Fruit fly (Drosophila melanogaster) whole organism, embryonic: ENCODE data around the gene kra.

Experiments
- B-H2 ChIP-seq: fragments of 200-800 bp; sonication (Bioruptor generic); optimal IDR thresholded peaks from 2 replicates; lab custom pipeline; 2018; ENCODE audit warnings: missing biosample characterization, mild to moderate bottlenecking, missing genetic modification characterization
- CG10209 ChIP-seq: fragments of 200-800 bp; sonication (Bioruptor generic); optimal IDR thresholded peaks from 3 replicates; lab custom pipeline; 2017; ENCODE audit warnings: missing biosample characterization, mild to moderate bottlenecking, missing genetic modification characterization, missing genetic modification reagents
- CG1024 ChIP-seq: fragments of 200-800 bp; sonication (Bioruptor generic); IDR thresholded peaks from 2 replicates; pipeline ENCODE4 v1.3.6; 2022; ENCODE audit warnings: missing biosample characterization, missing genetic modification characterization
- CG10543 ChIP-seq: fragments of 200-800 bp; sonication (Bioruptor generic); optimal IDR thresholded peaks from 3 replicates; lab custom pipeline; 2017; ENCODE audit warnings: missing biosample characterization, mild to moderate bottlenecking, missing genetic modification characterization, moderate library complexity
- CG10654 ChIP-seq: fragments of 200-800 bp; sonication (Bioruptor generic); optimal IDR thresholded peaks from 2 replicates; lab custom pipeline; 2016; ENCODE audit warnings: missing biosample characterization, missing genetic modification characterization
- CG11398 ChIP-seq: fragments of 200-800 bp; sonication (Bioruptor generic); optimal IDR thresholded peaks from 2 replicates; lab custom pipeline; 2016; ENCODE audit warnings: missing biosample characterization, missing genetic modification characterization
- CG11504 ChIP-seq: fragments of 200-800 bp; sonication (Bioruptor generic); optimal IDR thresholded peaks from 3 replicates; lab custom pipeline; 2019; ENCODE audit warnings: missing biosample characterization, mild to moderate bottlenecking, missing genetic modification characterization, moderate library complexity
- CG12391 ChIP-seq: fragments of 200-800 bp; sonication (Bioruptor generic); optimal IDR thresholded peaks from 3 replicates; lab custom pipeline; 2018; ENCODE audit warnings: missing biosample characterization, mild to moderate bottlenecking, missing genetic modification characterization, moderate library complexity
- CG12769 ChIP-seq: fragments of 200-800 bp; sonication (Bioruptor generic); optimal IDR thresholded peaks from 2 replicates; lab custom pipeline; 2019; ENCODE audit warnings: missing biosample characterization, mild to moderate bottlenecking, missing genetic modification characterization, moderate library complexity
- CG14965 ChIP-seq: fragments of 200-800 bp; sonication (Bioruptor generic); optimal IDR thresholded peaks from 2 replicates; lab custom pipeline; 2016; ENCODE audit warnings: missing biosample characterization, missing genetic modification characterization, borderline replicate concordance
- CG15073 ChIP-seq: fragments of 200-800 bp; sonication (Bioruptor generic); optimal IDR thresholded peaks from 2 replicates; lab custom pipeline; 2016; ENCODE audit warnings: missing biosample characterization, missing genetic modification characterization
- CG16813 ChIP-seq: fragments of 200-800 bp; sonication (Bioruptor generic); IDR thresholded peaks from 3 replicates; pipeline ENCODE4 v1.3.6; 2022; ENCODE audit warnings: missing biosample characterization, missing genetic modification characterization; ENCODE audit not compliant: partially characterized antibody
- CG17612 ChIP-seq: fragments of 200-800 bp; sonication (Bioruptor generic); IDR thresholded peaks from 2 replicates; pipeline ENCODE4 v1.3.6; 2022; ENCODE audit warnings: missing biosample characterization, missing genetic modification characterization
- CG18599 ChIP-seq: fragments of 200-800 bp; sonication (Bioruptor generic); optimal IDR thresholded peaks from 3 replicates; lab custom pipeline; 2017; ENCODE audit warnings: missing biosample characterization, missing genetic modification characterization, mild to moderate bottlenecking, moderate library complexity, missing genetic modification reagents
- CG18764 ChIP-seq: fragments of 200-800 bp; sonication (Bioruptor generic); optimal IDR thresholded peaks from 3 replicates; lab custom pipeline; 2016; ENCODE audit warnings: missing biosample characterization, missing genetic modification characterization
- CG2199 ChIP-seq: fragments of 200-800 bp; sonication (Bioruptor generic); IDR thresholded peaks from 3 replicates; pipeline ENCODE4 v1.3.6; 2022; ENCODE audit warnings: missing biosample characterization, missing genetic modification characterization
- CG30431 ChIP-seq: fragments of 200-800 bp; sonication (Bioruptor generic); optimal IDR thresholded peaks from 2 replicates; lab custom pipeline; 2017; ENCODE audit warnings: missing biosample characterization, missing genetic modification characterization
- CG33213 ChIP-seq: fragments of 200-800 bp; sonication (Bioruptor generic); optimal IDR thresholded peaks from 3 replicates; lab custom pipeline; 2016; ENCODE audit warnings: missing biosample characterization, missing genetic modification characterization
- CG3726 ChIP-seq: fragments of 200-800 bp; sonication (Bioruptor generic); IDR thresholded peaks from 3 replicates; pipeline ENCODE4, ENCODE4 v1.3.6; 2022; ENCODE audit warnings: missing biosample characterization, missing genetic modification characterization
- CG3847 ChIP-seq: fragments of 200-800 bp; sonication (Bioruptor generic); IDR thresholded peaks from 2 replicates; pipeline ENCODE4 v1.3.6; 2022; ENCODE audit warnings: missing biosample characterization, missing genetic modification characterization
- CG43689 ChIP-seq: fragments of 200-800 bp; sonication (Bioruptor generic); IDR thresholded peaks from 2 replicates; pipeline ENCODE4 v1.3.6; 2022; ENCODE audit warnings: missing biosample characterization, missing genetic modification characterization
- CG8765 ChIP-seq: fragments of 200-800 bp; sonication (Bioruptor generic); IDR thresholded peaks from 2 replicates; pipeline ENCODE4 v1.3.6; 2022; ENCODE audit warnings: missing biosample characterization, missing genetic modification characterization
- CG8944 ChIP-seq: fragments of 200-800 bp; sonication (Bioruptor generic); optimal IDR thresholded peaks from 3 replicates; lab custom pipeline; 2016; ENCODE audit warnings: missing biosample characterization, missing genetic modification characterization
- CkIIα-i1 ChIP-seq: fragments of 200-800 bp; sonication (Bioruptor generic); IDR thresholded peaks from 2 replicates; pipeline ENCODE4 v1.3.6; 2022; ENCODE audit warnings: missing biosample characterization, missing genetic modification characterization
- D19B ChIP-seq: fragments of 200-800 bp; sonication (Bioruptor generic); optimal IDR thresholded peaks from 2 replicates; lab custom pipeline; 2017; ENCODE audit warnings: missing biosample characterization, mild to moderate bottlenecking, missing genetic modification characterization
- Dref ChIP-seq: fragments of 200-800 bp; sonication (Bioruptor generic); IDR thresholded peaks from 2 replicates; pipeline ENCODE4 v1.3.6; 2022; ENCODE audit warnings: missing biosample characterization, missing genetic modification characterization
- Elba2 ChIP-seq: fragments of 200-800 bp; sonication (Bioruptor generic); optimal IDR thresholded peaks from 3 replicates; lab custom pipeline; 2016; ENCODE audit warnings: missing biosample characterization, missing genetic modification characterization
- Fer2 ChIP-seq: fragments of 200-800 bp; sonication (Bioruptor generic); optimal IDR thresholded peaks from 2 replicates; lab custom pipeline; 2018; ENCODE audit warnings: missing biosample characterization, mild to moderate bottlenecking, missing genetic modification characterization, moderate library complexity
- Jarid2 ChIP-seq: fragments of 200-800 bp; sonication (Bioruptor generic); optimal IDR thresholded peaks from 3 replicates; lab custom pipeline; 2017; ENCODE audit warnings: mild to moderate bottlenecking, missing biosample characterization, missing genetic modification reagents, missing genetic modification characterization
- Lhr ChIP-seq: fragments of 200-800 bp; sonication (Bioruptor generic); optimal IDR thresholded peaks from 3 replicates; lab custom pipeline; 2017; ENCODE audit warnings: mild to moderate bottlenecking, missing biosample characterization, missing genetic modification reagents, missing genetic modification characterization
- TFAM ChIP-seq: fragments of 200-800 bp; sonication (Bioruptor generic); optimal IDR thresholded peaks from 2 replicates; lab custom pipeline; 2017; ENCODE audit warnings: missing biosample characterization, missing genetic modification characterization, inconsistent platforms
- aop ChIP-seq: fragments of 200-800 bp; sonication (Bioruptor generic); IDR thresholded peaks from 2 replicates; pipeline ENCODE4 v1.3.6; 2022; ENCODE audit warnings: missing biosample characterization, missing genetic modification characterization
- bab2 ChIP-seq: fragments of 200-800 bp; sonication (Bioruptor generic); optimal IDR thresholded peaks from 2 replicates; lab custom pipeline; 2016; ENCODE audit warnings: missing biosample characterization, missing genetic modification characterization
- bowl ChIP-seq: fragments of 200-800 bp; sonication (Bioruptor generic); IDR thresholded peaks from 2 replicates; pipeline ENCODE4 v1.3.6; 2022; ENCODE audit warnings: missing biosample characterization, missing genetic modification characterization
- chinmo ChIP-seq: fragments of 200-800 bp; sonication (Bioruptor generic); IDR thresholded peaks from 4 replicates; pipeline ENCODE4 v1.3.6; 2022; ENCODE audit warnings: missing biosample characterization, missing genetic modification characterization; ENCODE audit not compliant: partially characterized antibody
- disco-r ChIP-seq: fragments of 200-800 bp; sonication (Bioruptor generic); optimal IDR thresholded peaks from 2 replicates; lab custom pipeline; 2016; ENCODE audit warnings: missing biosample characterization, missing genetic modification characterization
- esg ChIP-seq: fragments of 200-800 bp; sonication (Bioruptor generic); conservative IDR thresholded peaks from 2 replicates; pipeline ENCODE4 v1.3.6; 2022; ENCODE audit warnings: missing biosample characterization, missing genetic modification characterization
- ftz-f1 ChIP-seq: fragments of 200-800 bp; sonication (Bioruptor generic); optimal IDR thresholded peaks from 2 replicates; lab custom pipeline; 2016; ENCODE audit warnings: missing biosample characterization, missing genetic modification characterization
- kay ChIP-seq: fragments of 200-800 bp; sonication (Bioruptor generic); optimal IDR thresholded peaks from 2 replicates; lab custom pipeline; 2016; ENCODE audit warnings: missing biosample characterization, missing genetic modification characterization
- knrl ChIP-seq: fragments of 200-800 bp; sonication (Bioruptor generic); IDR thresholded peaks from 3 replicates; pipeline ENCODE4 v1.3.6; 2022; ENCODE audit warnings: missing biosample characterization, missing genetic modification characterization; ENCODE audit not compliant: partially characterized antibody
- lab ChIP-seq: fragments of 200-800 bp; sonication (Bioruptor generic); optimal IDR thresholded peaks from 3 replicates; lab custom pipeline; 2017; ENCODE audit warnings: missing biosample characterization, missing genetic modification characterization, mild to moderate bottlenecking, moderate library complexity, missing genetic modification reagents
- mld ChIP-seq: fragments of 200-800 bp; sonication (Bioruptor generic); IDR thresholded peaks from 3 replicates; pipeline ENCODE4 v1.3.6; 2022; ENCODE audit warnings: missing biosample characterization, missing genetic modification characterization; ENCODE audit not compliant: partially characterized antibody
- pho ChIP-seq: fragments of 200-800 bp; sonication (Bioruptor generic); optimal IDR thresholded peaks from 2 replicates; lab custom pipeline; 2016; ENCODE audit warnings: missing biosample characterization, missing genetic modification characterization
- pnt ChIP-seq: fragments of 200-800 bp; sonication (Bioruptor generic); optimal IDR thresholded peaks from 3 replicates; lab custom pipeline; 2016; ENCODE audit warnings: missing biosample characterization, missing genetic modification characterization
- sens-2 ChIP-seq: fragments of 200-800 bp; sonication (Bioruptor generic); IDR thresholded peaks from 2 replicates; pipeline ENCODE4 v1.3.6; 2022; ENCODE audit warnings: missing biosample characterization, missing genetic modification characterization
- sima ChIP-seq: fragments of 200-800 bp; sonication (Bioruptor generic); optimal IDR thresholded peaks from 2 replicates; lab custom pipeline; 2016; ENCODE audit warnings: missing biosample characterization, missing genetic modification characterization
- sna ChIP-seq: fragments of 200-800 bp; sonication (Bioruptor generic); IDR thresholded peaks from 2 replicates; pipeline ENCODE4 v1.3.6; 2022; ENCODE audit warnings: missing biosample characterization, missing genetic modification characterization; ENCODE audit not compliant: partially characterized antibody
- toy ChIP-seq: fragments of 200-800 bp; sonication (Bioruptor generic); IDR thresholded peaks from 2 replicates; pipeline ENCODE4 v1.3.6; 2022; ENCODE audit warnings: missing biosample characterization, missing genetic modification characterization
- z ChIP-seq: fragments of 200-800 bp; sonication (Bioruptor generic); IDR thresholded peaks from 3 replicates; pipeline ENCODE4 v1.3.6; 2022; ENCODE audit warnings: missing biosample characterization, missing genetic modification characterization
- zf30C ChIP-seq: fragments of 200-800 bp; sonication (Bioruptor generic); optimal IDR thresholded peaks from 3 replicates; lab custom pipeline; 2018; ENCODE audit warnings: missing biosample characterization, mild to moderate bottlenecking, missing genetic modification characterization

kra gene

DNA sequence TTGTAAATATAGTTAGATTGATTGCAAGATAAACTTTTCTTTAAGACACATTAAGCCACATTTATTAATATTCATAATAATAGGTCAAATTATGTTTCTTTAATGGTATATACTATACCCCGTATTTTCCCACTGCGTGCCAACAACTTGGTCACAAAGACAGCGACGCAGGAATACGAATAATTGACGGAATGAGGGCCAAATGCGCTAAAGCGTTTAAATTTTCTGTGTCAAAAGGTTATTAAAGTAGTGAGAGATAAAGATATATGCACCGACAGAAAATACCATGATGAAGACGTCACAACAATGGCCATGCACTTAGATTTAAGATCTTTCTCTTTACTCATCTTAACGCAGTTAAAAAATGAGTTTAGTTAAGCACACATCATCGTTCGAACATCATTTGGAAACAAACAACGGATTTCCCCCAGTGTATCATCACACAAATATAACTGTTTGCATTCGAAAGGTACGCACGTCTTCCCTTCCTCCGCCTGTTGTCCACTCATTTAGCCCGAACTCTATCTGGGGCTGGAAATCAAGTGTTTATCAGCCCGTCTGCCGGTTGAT, 19.5 kb upstream of the kra start (continued):
- TF ChIP-seq CG3726 (GFP tag; lab: Robert Waterston, UW) (peak; percentile 59; the same call in 1 of the 3 replicates), CG11504 (tag; lab: Kevin White, UChicago) (peak; percentile 83), pnt (peak; percentile 38), CG12769 (tag; lab: Kevin White, UChicago) (peak; percentile 71), sima (GFP tag; lab: Kevin White, UChicago) (no peak), CG10209 (GFP tag; lab: Kevin White, UChicago) (peak; percentile 63), disco-r (GFP tag; lab: Kevin White, UChicago) (no peak), CG12391 (tag; lab: Kevin White, UChicago) (peak; percentile 73), mld (GFP tag; lab: Robert Waterston, UW) (no peak), z (no peak), CG18764 (peak; percentile 50), chinmo (GFP tag; lab: Robert Waterston, UW) (no peak), toy (no peak), Jarid2 (GFP tag; lab: Kevin White, UChicago) (no peak), D19B (peak; percentile 38), Dref (no peak), CG3847 (GFP tag; lab: Robert Waterston, UW) (peak; percentile 48; the same call in 1 of the 2 replicates), esg (GFP tag; lab: Robert Waterston, UW) (peak; percentile 53; the same call in 1 of the 2 replicates), CG1024 (GFP tag; lab: Robert Waterston, UW) (peak; percentile 69), ftz-f1 (GFP tag; lab: Kevin White, UChicago) (no peak), knrl (GFP tag; lab: Robert Waterston, UW) (no peak), pho (GFP tag; lab: Kevin White, UChicago) (peak; percentile 38), kay (GFP tag; lab: Kevin White, UChicago) (peak; percentile 10), B-H2 (GFP tag; lab: Kevin White, UChicago) (no peak), CG33213 (GFP tag; lab: Kevin White, UChicago) (no peak), lab (GFP tag; lab: Kevin White, UChicago) (peak; percentile 44), sna (GFP tag; lab: Robert Waterston, UW) (no peak), bowl (GFP tag; lab: Robert Waterston, UW) (0 out of 2 replicates have a peak, but pooled peaks have one; percentile 14), CG10654 (GFP tag; lab: Kevin White, UChicago) (peak; percentile 40), bab2 (peak; percentile 69), sens-2 (peak; percentile 65), CG10543 (GFP tag; lab: Kevin White, UChicago) (no peak), CG16813 (GFP tag; lab: Robert Waterston, UW) (no peak), CG8765 (no peak), CG2199 (GFP tag; lab: Robert Waterston, UW) (no peak), Fer2 (tag; lab: Kevin White, UChicago) (no peak), CkIIα-i1 (no peak), CG30431 (GFP tag; lab: Kevin White, UChicago) (peak; percentile 37), CG18599 (GFP tag; lab: Kevin White, UChicago) (peak; percentile 65), CG14965 (GFP tag; lab: Kevin White, UChicago) (no peak), CG43689 (GFP tag; lab: Robert Waterston, UW) (no peak; the same call in 1 of the 2 replicates), aop (GFP tag; lab: Robert Waterston, UW) (no peak), Lhr (GFP tag; lab: Kevin White, UChicago) (no peak), CG8944 (GFP tag; lab: Kevin White, UChicago) (peak; percentile 52), CG17612 (GFP tag; lab: Robert Waterston, UW) (no peak), TFAM (GFP tag; lab: Kevin White, UChicago) (no peak), CG11398 (GFP tag; lab: Kevin White, UChicago) (peak; percentile 60), CG15073 (peak; percentile 8), zf30C (peak; percentile 34), Elba2 (no peak)
